Worm (Caenorhabditis elegans) whole organism, midembryonic: ENCODE data around the gene fbxa-189.

Source experiments
- T22C8.4 ChIP-seq: fragments of 200-800 bp; sonication (Bioruptor generic); IDR thresholded peaks from 2 replicates; pipeline ENCODE4 v1.3.6; 2022; ENCODE audit warnings: missing genetic modification characterization, missing compliant biosample characterization
- cog-1 ChIP-seq: sonication (generic microtip); optimal IDR thresholded peaks from 2 replicates; lab custom pipeline; 2016; ENCODE audit warnings: missing genetic modification characterization, missing compliant biosample characterization
- flt-1 ChIP-seq: fragments of 200-800 bp; sonication (Bioruptor generic); IDR thresholded peaks from 2 replicates; pipeline ENCODE4 v1.3.6; 2022; ENCODE audit warnings: missing genetic modification characterization, missing compliant biosample characterization
- klf-2 ChIP-seq: fragments of 200-800 bp; sonication (Bioruptor generic); conservative IDR thresholded peaks from 2 replicates; pipeline ENCODE4 v1.3.6; 2022; ENCODE audit warnings: missing genetic modification reagents, missing genetic modification characterization, missing compliant biosample characterization
- med-1 ChIP-seq: sonication (generic microtip); optimal IDR thresholded peaks from 2 replicates; lab custom pipeline; 2017; ENCODE audit warnings: missing genetic modification characterization, mild to moderate bottlenecking, missing compliant biosample characterization, antibody characterized with exemption, missing genetic modification reagents; ENCODE audit not compliant: insufficient read depth
- ref-1 ChIP-seq: fragments of 200-800 bp; sonication (Bioruptor generic); conservative IDR thresholded peaks from 2 replicates; pipeline ENCODE4 v1.3.6; 2022; ENCODE audit warnings: missing genetic modification reagents, missing genetic modification characterization, missing compliant biosample characterization
- tab-1 ChIP-seq: fragments of 200-800 bp; sonication (Bioruptor generic); IDR thresholded peaks from 2 replicates; pipeline ENCODE4 v1.3.6; 2022; ENCODE audit warnings: missing genetic modification characterization, missing compliant biosample characterization
- ztf-23 ChIP-seq: fragments of 200-800 bp; sonication (Bioruptor generic); IDR thresholded peaks from 2 replicates; pipeline ENCODE4 v1.3.6; 2022; ENCODE audit warnings: missing genetic modification reagents, missing genetic modification characterization, missing compliant biosample characterization
- ztf-29 ChIP-seq: fragments of 200-800 bp; sonication (Bioruptor generic); IDR thresholded peaks from 2 replicates; pipeline ENCODE4 v1.3.6; 2022; ENCODE audit warnings: missing genetic modification reagents, missing genetic modification characterization, missing compliant biosample characterization

Gene fbxa-189

DNA sequence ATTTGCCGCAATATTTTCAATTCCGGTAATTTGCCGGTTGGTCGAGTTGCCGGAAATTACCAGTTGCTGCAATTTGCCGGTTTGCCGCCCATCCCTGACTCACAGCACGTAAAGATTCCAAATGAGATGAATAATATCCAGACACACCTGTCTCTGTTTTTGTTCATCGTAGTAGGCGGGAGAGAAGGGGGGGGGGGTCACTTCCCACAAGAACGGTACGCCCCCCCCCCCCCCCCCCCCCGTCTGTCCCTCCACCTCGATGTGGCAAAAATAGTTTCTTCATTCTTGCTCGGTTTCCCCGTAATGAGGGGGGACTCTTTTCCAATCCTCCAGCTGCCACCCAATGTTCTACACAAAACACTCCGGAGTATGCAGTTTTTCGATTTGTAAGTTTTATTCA is 32.1 kb downstream of the fbxa-189 start, which contains the start of gene fbxb-7:
Gene fbxb-7, plus strand, starts transcription at position 267 of the 400 bp plus-strand sequence.
- no peak for TF ChIP-seq ztf-23 (GFP tag; lab: Robert Waterston, UW)
- TF ChIP-seq ref-1 (GFP tag; lab: Robert Waterston, UW), result no peak
- no peak for TF ChIP-seq T22C8.4
- no peak for TF ChIP-seq ztf-29 (GFP tag; lab: Robert Waterston, UW)
- no peak for TF ChIP-seq med-1 (GFP tag; lab: Kevin White, UChicago)
- no peak for TF ChIP-seq cog-1 (tag; lab: Kevin White, UChicago)
- TF ChIP-seq flt-1, result no peak
- TF ChIP-seq tab-1, result no peak
- no peak for TF ChIP-seq klf-2

DNA sequence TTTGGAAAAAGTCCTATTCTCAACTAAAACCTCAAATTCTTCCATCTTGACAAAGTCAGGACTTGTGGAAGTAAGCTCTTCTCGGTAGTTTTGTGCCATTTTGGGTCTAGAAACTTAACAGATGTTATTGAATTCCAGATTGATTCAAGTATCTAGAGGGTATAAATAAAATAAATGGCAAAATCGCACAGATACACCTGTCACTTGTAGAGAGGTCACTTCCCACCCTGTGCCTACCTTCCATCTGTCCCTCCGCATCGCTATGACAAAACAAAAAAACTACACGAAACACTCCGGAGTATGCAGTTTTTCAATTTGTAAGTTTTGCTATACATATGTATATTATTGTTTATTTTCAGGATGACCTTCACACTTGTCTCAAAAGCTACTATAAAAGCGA is 34.9 kb downstream of the fbxa-189 start, which contains the start of gene Y20C6A.4:
Gene Y20C6A.4, plus strand, starts transcription at position 301 of the 400 bp plus-strand sequence.
- TF ChIP-seq ztf-23 (GFP tag; lab: Robert Waterston, UW), result no peak
- no peak for TF ChIP-seq klf-2
- TF ChIP-seq med-1 (GFP tag; lab: Kevin White, UChicago), result no peak
- TF ChIP-seq ztf-29 (GFP tag; lab: Robert Waterston, UW), result no peak
- TF ChIP-seq cog-1 (tag; lab: Kevin White, UChicago), result no peak
- TF ChIP-seq tab-1, result no peak
- no peak for TF ChIP-seq T22C8.4
- TF ChIP-seq flt-1, result no peak
- TF ChIP-seq ref-1 (GFP tag; lab: Robert Waterston, UW), result no peak

DNA sequence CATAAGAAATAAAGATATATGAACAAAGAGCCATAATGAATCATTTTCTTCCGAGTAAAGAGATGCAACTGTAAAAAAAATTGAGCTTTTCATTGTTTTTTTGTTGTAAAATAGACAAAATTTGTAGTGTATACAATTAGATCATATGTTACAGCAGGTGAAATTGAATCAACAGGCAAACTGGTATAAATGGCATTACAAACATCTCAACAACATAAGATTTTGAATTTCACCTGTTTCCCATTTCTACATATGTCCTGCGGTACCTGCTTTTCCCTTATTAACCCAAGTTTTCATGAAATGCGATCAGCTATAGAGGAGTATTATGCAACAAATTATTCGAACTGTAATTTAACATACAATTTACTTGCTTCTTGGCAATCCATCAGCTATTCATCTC is 50.4 kb downstream of the fbxa-189 start, which contains the start of gene srh-120:
Gene srh-120, plus strand, starts transcription at position 301 of the 400 bp plus-strand sequence.
- TF ChIP-seq med-1 (GFP tag; lab: Kevin White, UChicago), result no peak
